Fruit fly (Drosophila melanogaster) whole organism, wandering third instar larva: ENCODE results near the gene CG10587.

Source experiments
- CG32264 ChIP-seq: fragments of 200-800 bp; sonication (Bioruptor generic); optimal IDR thresholded peaks from 2 replicates; lab custom pipeline; 2016; ENCODE audit warnings: missing biosample characterization, missing genetic modification characterization
- CG9705 ChIP-seq: fragments of 200-800 bp; sonication (Bioruptor generic); optimal IDR thresholded peaks from 2 replicates; lab custom pipeline; 2018; ENCODE audit warnings: missing biosample characterization, mild to moderate bottlenecking, missing genetic modification characterization
- Dfd ChIP-seq: fragments of >200 bp; optimal IDR thresholded peaks from 2 replicates; lab custom pipeline; 2017; ENCODE audit warnings: missing biosample characterization, missing genetic modification characterization
- Dif ChIP-seq: fragments of 200-275, 200-300 bp; sonication (Bioruptor generic); optimal IDR thresholded peaks from 2 replicates; lab custom pipeline; 2018; ENCODE audit warnings: missing biosample characterization, missing genetic modification characterization; ENCODE audit not compliant: partially characterized antibody
- HLH106 ChIP-seq: fragments of 200-800 bp; optimal IDR thresholded peaks from 3 replicates; lab custom pipeline; 2019; ENCODE audit warnings: missing biosample characterization, mild to moderate bottlenecking, missing genetic modification characterization, moderate library complexity
- Hnf4 ChIP-seq: fragments of 200-800 bp; sonication (Bioruptor generic); optimal IDR thresholded peaks from 2 replicates; lab custom pipeline; 2016; ENCODE audit warnings: missing biosample characterization, mild to moderate bottlenecking, missing genetic modification characterization
- Hr78 ChIP-seq: fragments of >200 bp; optimal IDR thresholded peaks from 2 replicates; lab custom pipeline; 2017; ENCODE audit warnings: missing biosample characterization, missing genetic modification characterization
- Hr83 ChIP-seq: fragments of 200-300 bp; sonication (Bioruptor generic); optimal IDR thresholded peaks from 2 replicates; lab custom pipeline; 2016; ENCODE audit warnings: missing biosample characterization, mild to moderate bottlenecking, missing genetic modification characterization, moderate library complexity; ENCODE audit not compliant: poor library complexity, severe bottlenecking
- Mio ChIP-seq: sonication (Bioruptor generic); optimal IDR thresholded peaks from 2 replicates; lab custom pipeline; 2016; ENCODE audit warnings: missing biosample characterization, missing genetic modification characterization
- N ChIP-seq: fragments of >200 bp; optimal IDR thresholded peaks from 2 replicates; lab custom pipeline; 2018; ENCODE audit warnings: missing biosample characterization, missing external identifiers, missing genetic modification characterization
- OdsH ChIP-seq: fragments of 200-800 bp; sonication (Bioruptor generic); optimal IDR thresholded peaks from 2 replicates; lab custom pipeline; 2016; ENCODE audit warnings: missing biosample characterization, mild to moderate bottlenecking, missing genetic modification characterization
- Rel ChIP-seq, 2 experiments: fragments of 200-800 bp; sonication (Bioruptor generic) in 1 of 2; optimal IDR thresholded peaks; 2 replicates in 1 of 2; 3 replicates in 1 of 2; lab custom pipeline; 2016 to 2019; ENCODE audit warnings: mild to moderate bottlenecking in 2 of 2, missing biosample characterization in 2 of 2, missing genetic modification characterization in 2 of 2, moderate library complexity in 1 of 2
- Sp1 ChIP-seq: fragments of 200-800 bp; sonication (Bioruptor generic); optimal IDR thresholded peaks from 3 replicates; lab custom pipeline; 2019; ENCODE audit warnings: missing biosample characterization, mild to moderate bottlenecking, missing genetic modification characterization, moderate library complexity
- Vsx2 ChIP-seq: fragments of 200-300, 225-300 bp; sonication (Bioruptor generic); optimal IDR thresholded peaks from 2 replicates; lab custom pipeline; 2018; ENCODE audit warnings: missing biosample characterization, missing genetic modification characterization; ENCODE audit not compliant: partially characterized antibody
- dl ChIP-seq, 2 experiments: fragments of 175-275, 200-275 bp in 1 of 2; fragments of 200-275 bp in 1 of 2; sonication (Bioruptor generic); optimal IDR thresholded peaks; lab custom pipeline; 2018; ENCODE audit warnings: mild to moderate bottlenecking in 2 of 2, missing biosample characterization in 2 of 2, missing genetic modification characterization in 2 of 2, moderate library complexity in 2 of 2; ENCODE audit not compliant: partially characterized antibody in 2 of 2, insufficient read depth in 1 of 2
- dsf ChIP-seq: sonication (Bioruptor generic); optimal IDR thresholded peaks from 2 replicates; lab custom pipeline; 2016; ENCODE audit warnings: missing biosample characterization, missing genetic modification characterization, borderline replicate concordance
- ey ChIP-seq: fragments of 200-800 bp; sonication (Bioruptor generic); optimal IDR thresholded peaks from 2 replicates; lab custom pipeline; 2016; ENCODE audit warnings: missing biosample characterization, missing genetic modification characterization
- foxo ChIP-seq, 2 experiments: fragments of 200-800 bp; sonication (Bioruptor generic); optimal IDR thresholded peaks; 2 replicates in 1 of 2; 3 replicates in 1 of 2; lab custom pipeline; 2016 to 2017; ENCODE audit warnings: missing biosample characterization in 2 of 2, missing genetic modification characterization in 2 of 2
- fru ChIP-seq: fragments of 200-800 bp; sonication (Bioruptor generic); optimal IDR thresholded peaks from 3 replicates; lab custom pipeline; 2016; ENCODE audit warnings: missing biosample characterization, mild to moderate bottlenecking, missing genetic modification characterization
- h ChIP-seq: fragments of 200-800 bp; sonication (Bioruptor generic); optimal IDR thresholded peaks from 3 replicates; lab custom pipeline; 2016; ENCODE audit warnings: missing biosample characterization, mild to moderate bottlenecking, missing genetic modification characterization
- jim ChIP-seq: fragments of 175-275, 200-325 bp; sonication (Bioruptor generic); optimal IDR thresholded peaks from 2 replicates; lab custom pipeline; 2016; ENCODE audit warnings: missing biosample characterization, mild to moderate bottlenecking, missing genetic modification characterization
- pan ChIP-seq: fragments of >200 bp; optimal IDR thresholded peaks from 2 replicates; lab custom pipeline; 2017
- psq ChIP-seq: fragments of 200-800 bp; sonication (Bioruptor generic); optimal IDR thresholded peaks from 3 replicates; lab custom pipeline; 2017; ENCODE audit warnings: missing biosample characterization, mild to moderate bottlenecking, missing genetic modification characterization, moderate library complexity
- rgr ChIP-seq: fragments of 200-800 bp; sonication (Bioruptor generic); optimal IDR thresholded peaks from 3 replicates; lab custom pipeline; 2016; ENCODE audit warnings: missing biosample characterization, mild to moderate bottlenecking, missing genetic modification characterization
- sage ChIP-seq: fragments of 200-800 bp; sonication (Bioruptor generic); optimal IDR thresholded peaks from 2 replicates; lab custom pipeline; 2016; ENCODE audit warnings: missing biosample characterization, mild to moderate bottlenecking, missing genetic modification characterization
- sv ChIP-seq: fragments of 200-800 bp; sonication (Bioruptor generic); optimal IDR thresholded peaks from 3 replicates; lab custom pipeline; 2016; ENCODE audit warnings: missing biosample characterization, missing genetic modification characterization
- tai ChIP-seq: sonication (Bioruptor generic); optimal IDR thresholded peaks from 2 replicates; lab custom pipeline; 2016; ENCODE audit warnings: missing biosample characterization, missing genetic modification characterization
- usp ChIP-seq: fragments of >200 bp; optimal IDR thresholded peaks from 2 replicates; lab custom pipeline; 2017; ENCODE audit warnings: missing biosample characterization, missing genetic modification characterization
- woc ChIP-seq: sonication (Bioruptor generic); optimal IDR thresholded peaks from 2 replicates; lab custom pipeline; 2016; ENCODE audit warnings: missing biosample characterization, mild to moderate bottlenecking, missing genetic modification characterization

CG10587 gene

dm6 chr3L:20923030-20923591 is 39.2 kb downstream of the CG10587 start:
- TF ChIP-seq N (GFP tag; lab: Kevin White, UChicago) (no peak), Vsx2 (GFP tag; lab: Kevin White, UChicago) (no peak), ey (GFP tag; lab: Kevin White, UChicago) (peak; percentile 34), fru (GFP tag; lab: Kevin White, UChicago) (peak; percentile 6), Mio (GFP tag; lab: Kevin White, UChicago) (no peak), rgr (GFP tag; lab: Kevin White, UChicago) (peak; percentile 30), Sp1 (GFP tag; lab: Kevin White, UChicago) (no peak), Rel (GFP tag; optimal IDR thresholded peaks at IDR 0.05; lab: Kevin White, UChicago) (no peak), Rel (tag; optimal IDR thresholded peaks at IDR 0.05; lab: Kevin White, UChicago) (no peak), sv (GFP tag; lab: Kevin White, UChicago) (no peak), jim (GFP tag; lab: Kevin White, UChicago) (no peak), Hr78 (GFP tag; lab: Kevin White, UChicago) (no peak), CG9705 (GFP tag; lab: Kevin White, UChicago) (no peak), foxo (GFP tag; optimal IDR thresholded peaks at IDR 0.05; lab: Kevin White, UChicago) (peak in 1 of 2 experiments; percentile 30), Hr83 (GFP tag; lab: Kevin White, UChicago) (no peak), woc (GFP tag; lab: Kevin White, UChicago) (peak; percentile 18), Dif (GFP tag; lab: Kevin White, UChicago) (no peak), sage (GFP tag; lab: Kevin White, UChicago) (no peak)

- no peak for TF ChIP-seq Dfd
- no peak for TF ChIP-seq OdsH (GFP tag; lab: Kevin White, UChicago)
- no peak for TF ChIP-seq dsf
- no peak for TF ChIP-seq Sp1 (GFP tag; lab: Kevin White, UChicago)
- no peak for TF ChIP-seq usp (GFP tag; lab: Kevin White, UChicago)
- TF ChIP-seq sage (GFP tag; lab: Kevin White, UChicago): no peak
- TF ChIP-seq rgr (GFP tag; lab: Kevin White, UChicago): no peak
- TF ChIP-seq fru (GFP tag; lab: Kevin White, UChicago): no peak
- TF ChIP-seq sv (GFP tag; lab: Kevin White, UChicago): no peak
Measured at dm6 chr3L:20922279-20922830, 40.0 kb downstream of the CG10587 start.

dm6 chr3L:20921859-20922258 is 40.5 kb downstream of the CG10587 start:
- TF ChIP-seq HLH106 (tag; lab: Kevin White, UChicago): no peak
- no peak for TF ChIP-seq rgr (GFP tag; lab: Kevin White, UChicago)
- TF ChIP-seq Hr78 (GFP tag; lab: Kevin White, UChicago): no peak
- TF ChIP-seq dl (GFP tag; optimal IDR thresholded peaks at IDR 0.05; lab: Kevin White, UChicago; ENCODE audit: insufficient read depth in 1 of 2, partially characterized antibody in 2 of 2): no peak
- no peak for TF ChIP-seq ey (GFP tag; lab: Kevin White, UChicago)
- no peak for TF ChIP-seq Sp1 (GFP tag; lab: Kevin White, UChicago)
- no peak for TF ChIP-seq CG32264
- no peak for TF ChIP-seq Dfd
- TF ChIP-seq pan: no peak
- TF ChIP-seq dsf: no peak
- TF ChIP-seq Rel (GFP tag; optimal IDR thresholded peaks at IDR 0.05; lab: Kevin White, UChicago): no peak
- TF ChIP-seq Rel (tag; optimal IDR thresholded peaks at IDR 0.05; lab: Kevin White, UChicago): no peak
- no peak for TF ChIP-seq psq (GFP tag; lab: Kevin White, UChicago)
- TF ChIP-seq Vsx2 (GFP tag; lab: Kevin White, UChicago): no peak

- TF ChIP-seq CG32264 (no peak), Rel (GFP tag; optimal IDR thresholded peaks at IDR 0.05; lab: Kevin White, UChicago) (no peak), Rel (tag; optimal IDR thresholded peaks at IDR 0.05; lab: Kevin White, UChicago) (no peak), sage (GFP tag; lab: Kevin White, UChicago) (no peak), Vsx2 (GFP tag; lab: Kevin White, UChicago) (no peak), fru (GFP tag; lab: Kevin White, UChicago) (no peak)
Measured at dm6 chr3L:20920495-20920894, 41.9 kb downstream of the CG10587 start.

- TF ChIP-seq h (GFP tag; lab: Kevin White, UChicago) (no peak), woc (GFP tag; lab: Kevin White, UChicago) (no peak), CG32264 (no peak), OdsH (GFP tag; lab: Kevin White, UChicago) (no peak), pan (no peak), tai (GFP tag; lab: Kevin White, UChicago) (no peak), Hnf4 (GFP tag; lab: Kevin White, UChicago) (no peak), fru (GFP tag; lab: Kevin White, UChicago) (no peak), ey (GFP tag; lab: Kevin White, UChicago) (no peak), dl (GFP tag; optimal IDR thresholded peaks at IDR 0.05; lab: Kevin White, UChicago; ENCODE audit: insufficient read depth in 1 of 2, partially characterized antibody in 2 of 2) (no peak)
Measured at dm6 chr3L:20918945-20919344, 43.4 kb downstream of the CG10587 start.
